Fruit fly (Drosophila melanogaster): ENCODE results near the gene Gr10b.

Gene Gr10b

DNA sequence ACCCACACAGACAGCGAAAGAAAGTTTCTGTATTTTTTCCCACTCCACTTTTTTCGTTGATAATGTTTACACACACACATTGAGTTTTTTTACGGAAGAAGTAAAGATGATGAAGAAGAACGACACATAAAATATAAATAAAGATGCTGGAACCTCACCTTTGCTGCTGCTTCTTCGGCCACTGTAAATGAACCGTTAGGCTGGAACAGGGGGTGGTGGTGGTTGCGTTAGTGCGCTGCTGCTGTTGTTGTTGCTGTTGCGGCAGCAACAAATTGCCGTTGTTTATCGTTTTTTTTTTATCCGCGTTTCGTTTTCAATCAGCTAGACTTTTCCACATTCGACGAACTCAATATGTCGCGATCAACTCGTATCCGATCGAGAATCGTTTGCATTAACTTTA, 40.6 kb upstream of the Gr10b start:
- TF ChIP-seq bcd (GFP tag; optimal IDR thresholded peaks at IDR 0.05) (no peak), CG32532 (GFP tag; IDR thresholded peaks at IDR 0.05) (no peak), CG2712 (tag; optimal IDR thresholded peaks at IDR 0.05) (peak; percentile 3), Elba2 (GFP tag; optimal IDR thresholded peaks at IDR 0.05) (no peak), CG10959 (GFP tag; IDR thresholded peaks at IDR 0.05) (no peak), inv (GFP tag; IDR thresholded peaks at IDR 0.05; ENCODE audit: partially characterized antibody) (no peak), gem (tag; optimal IDR thresholded peaks at IDR 0.05) (no peak), CG6765 (GFP tag; optimal IDR thresholded peaks at IDR 0.05) (no peak), CG2202 (tag; optimal IDR thresholded peaks at IDR 0.05) (no peak), CG12219 (GFP tag; optimal IDR thresholded peaks at IDR 0.05) (no peak), Med (GFP tag) (no peak), CG1024 (GFP tag; IDR thresholded peaks at IDR 0.05) (no peak), CG17361 (GFP tag; IDR thresholded peaks at IDR 0.05) (no peak), B-H2 (GFP tag; optimal IDR thresholded peaks at IDR 0.05) (no peak), slp2 (GFP tag; optimal IDR thresholded peaks at IDR 0.05) (no peak), Asciz (GFP tag; optimal IDR thresholded peaks at IDR 0.05) (no peak), CG17385 (GFP tag; optimal IDR thresholded peaks at IDR 0.05) (peak; percentile 80), ssp (GFP tag; IDR thresholded peaks at IDR 0.05) (no peak), Trl (optimal IDR thresholded peaks at IDR 0.05) (no peak), Trl (GFP tag; optimal IDR thresholded peaks at IDR 0.05) (no peak), CG17359 (tag; optimal IDR thresholded peaks at IDR 0.05) (no peak), D19B (GFP tag; optimal IDR thresholded peaks at IDR 0.05) (no peak), usp (GFP tag; optimal IDR thresholded peaks at IDR 0.05) (no peak), crol (GFP tag; IDR thresholded peaks at IDR 0.05) (peak; percentile 72), en (GFP tag; optimal IDR thresholded peaks at IDR 0.05) (no peak), sens (GFP tag) (peak; percentile 50), CG8359 (GFP tag; optimal IDR thresholded peaks at IDR 0.05; ENCODE audit: borderline replicate concordance) (no peak), NC2α (GFP tag; optimal IDR thresholded peaks at IDR 0.05) (no peak), CG14667 (GFP tag; IDR thresholded peaks at IDR 0.05) (no peak), CG14050 (GFP tag; IDR thresholded peaks at IDR 0.05) (no peak), al (GFP tag; IDR thresholded peaks at IDR 0.05) (no peak), CG3726 (GFP tag; IDR thresholded peaks at IDR 0.05) (no peak), CG14014 (GFP tag; IDR thresholded peaks at IDR 0.05) (no peak), CG7786 (GFP tag; optimal IDR thresholded peaks at IDR 0.05) (no peak), CG6813 (GFP tag; optimal IDR thresholded peaks at IDR 0.05) (no peak), CG4360 (GFP tag; IDR thresholded peaks at IDR 0.05) (peak; percentile 60), slou (GFP tag; optimal IDR thresholded peaks at IDR 0.05) (no peak), Aef1 (GFP tag; IDR thresholded peaks at IDR 0.05) (0 out of 3 replicates have a peak, but pooled peaks have one; percentile 16), Six4 (GFP tag; optimal IDR thresholded peaks at IDR 0.05) (no peak), Nf-YB (GFP tag; optimal IDR thresholded peaks at IDR 0.05) (no peak), grn (GFP tag; optimal IDR thresholded peaks at IDR 0.05) (no peak), Dref (GFP tag; IDR thresholded peaks at IDR 0.05) (no peak)

DNA sequence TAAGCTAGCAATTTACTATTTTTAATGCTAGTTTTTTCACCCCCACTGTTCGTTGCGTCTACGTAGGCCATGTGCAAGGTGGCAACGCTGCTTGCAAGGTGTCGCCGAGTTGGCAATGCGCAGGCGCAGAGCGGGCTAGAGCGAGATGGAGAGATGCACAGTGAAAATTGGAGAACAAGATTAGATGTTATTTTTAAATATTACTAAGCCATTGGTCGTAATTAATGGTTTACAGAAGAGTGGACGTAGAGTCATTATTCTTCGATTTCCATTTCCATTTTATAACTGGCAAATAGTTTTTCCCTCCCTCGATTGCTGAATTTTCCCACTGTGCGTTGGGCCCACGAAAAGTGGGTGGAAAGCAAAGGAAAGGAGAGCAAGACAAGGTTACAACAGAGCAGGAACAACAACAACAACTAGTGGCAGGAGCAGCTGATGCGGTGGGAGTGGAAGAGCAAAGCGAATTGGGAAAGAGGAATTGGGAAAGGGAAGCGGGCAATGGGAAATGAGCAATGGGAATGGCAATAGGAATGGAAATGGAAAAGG, 39.9 kb upstream of the Gr10b start:
- TF ChIP-seq D19B (GFP tag; optimal IDR thresholded peaks at IDR 0.05) (peak; percentile 39), Xbp1 (GFP tag; optimal IDR thresholded peaks at IDR 0.05) (peak; percentile 76), CG4282 (GFP tag; optimal IDR thresholded peaks at IDR 0.05) (no peak), CG8089 (GFP tag; optimal IDR thresholded peaks at IDR 0.05) (peak; percentile 50), chinmo (GFP tag; IDR thresholded peaks at IDR 0.05; ENCODE audit: partially characterized antibody) (no peak), gem (tag; optimal IDR thresholded peaks at IDR 0.05) (peak; percentile 82), CG10366 (GFP tag; IDR thresholded peaks at IDR 0.05) (peak; percentile 86), CG1602 (GFP tag; optimal IDR thresholded peaks at IDR 0.05) (peak; percentile 46), CG14667 (GFP tag; IDR thresholded peaks at IDR 0.05) (peak; percentile 73), fd64A (GFP tag; optimal IDR thresholded peaks at IDR 0.05) (peak; percentile 50), Dref (GFP tag; IDR thresholded peaks at IDR 0.05) (no peak), her (GFP tag; optimal IDR thresholded peaks at IDR 0.05) (peak; percentile 70), CG6689 (GFP tag; IDR thresholded peaks at IDR 0.05) (peak; percentile 83), CG12744 (GFP tag; optimal IDR thresholded peaks at IDR 0.05) (no peak), CG17186 (GFP tag; optimal IDR thresholded peaks at IDR 0.05) (peak; percentile 44), CG1024 (GFP tag; IDR thresholded peaks at IDR 0.05) (peak; percentile 76), Mad (GFP tag; optimal IDR thresholded peaks at IDR 0.05) (peak; percentile 65), Elba2 (GFP tag; optimal IDR thresholded peaks at IDR 0.05) (peak; percentile 100)
